Fruit fly (Drosophila melanogaster): Measurements from ENCODE around the gene CG13847.
A peak's percentile ranks its signal among the peaks of the same experiment; 100 is the strongest.

Gene CG13847

dm6 chr3R:22397068-22397700, 38.8 kb downstream of the CG13847 start (continued):
- TF ChIP-seq Hr78 (GFP tag; optimal IDR thresholded peaks at IDR 0.05), result no peak
- TF ChIP-seq CG4360 (GFP tag; IDR thresholded peaks at IDR 0.05), result 0 out of 2 replicates have a peak, but pooled peaks have one; percentile 16
- TF ChIP-seq CG2199 (GFP tag; IDR thresholded peaks at IDR 0.05), result no peak
- TF ChIP-seq pita (GFP tag; optimal IDR thresholded peaks at IDR 0.05), result no peak
- no peak for TF ChIP-seq lmd (GFP tag; IDR thresholded peaks at IDR 0.05)
- TF ChIP-seq tna (GFP tag; IDR thresholded peaks at IDR 0.05; ENCODE audit: partially characterized antibody), result peak; percentile 81
- TF ChIP-seq HmgZ (tag; optimal IDR thresholded peaks at IDR 0.05), result peak; percentile 37
- TF ChIP-seq CG13287 (GFP tag; IDR thresholded peaks at IDR 0.05; ENCODE audit: partially characterized antibody), result peak; percentile 54; the same call in 1 of the 2 replicates
- TF ChIP-seq BEAF-32 (GFP tag; optimal IDR thresholded peaks at IDR 0.05), result no peak
- TF ChIP-seq wdn (GFP tag; IDR thresholded peaks at IDR 0.05), result no peak
- TF ChIP-seq disco-r (GFP tag; optimal IDR thresholded peaks at IDR 0.05), result no peak
- no peak for TF ChIP-seq pan (optimal IDR thresholded peaks at IDR 0.05)
- TF ChIP-seq pan (GFP tag; optimal IDR thresholded peaks at IDR 0.05 in 1 of 2, IDR thresholded peaks at IDR 0.05 in 1 of 2), result peak in 1 of 2 experiments; percentile 12
- peak; percentile 88 for TF ChIP-seq CG14860 (GFP tag; IDR thresholded peaks at IDR 0.05; ENCODE audit: partially characterized antibody)
- TF ChIP-seq Med (GFP tag), result peak; percentile 63
- TF ChIP-seq CG15601 (tag; optimal IDR thresholded peaks at IDR 0.05), result no peak
- peak; percentile 80 for TF ChIP-seq CG16813 (GFP tag; IDR thresholded peaks at IDR 0.05; ENCODE audit: partially characterized antibody)
- TF ChIP-seq vnd (GFP tag; IDR thresholded peaks at IDR 0.05; ENCODE audit: partially characterized antibody), result peak; percentile 63; the same call in 2 of the 3 replicates
- peak; percentile 22 for TF ChIP-seq CG12391 (tag; optimal IDR thresholded peaks at IDR 0.05)
- TF ChIP-seq Bgb (GFP tag; IDR thresholded peaks at IDR 0.05; ENCODE audit: partially characterized antibody), result peak; percentile 87
- TF ChIP-seq crp (GFP tag; optimal IDR thresholded peaks at IDR 0.05), result no peak
- TF ChIP-seq CTCF (GFP tag; optimal IDR thresholded peaks at IDR 0.05), result peak; percentile 55
- no peak for TF ChIP-seq CG14014 (GFP tag; IDR thresholded peaks at IDR 0.05)
- 0 out of 3 replicates have a peak, but pooled peaks have one; percentile 19 for TF ChIP-seq Doc3 (GFP tag; IDR thresholded peaks at IDR 0.05; ENCODE audit: partially characterized antibody)
- TF ChIP-seq Atf-2 (GFP tag; optimal IDR thresholded peaks at IDR 0.05), result no peak
- peak; percentile 4 to 99 for TF ChIP-seq Eip74EF (GFP tag; optimal IDR thresholded peaks at IDR 0.05)
- peak; percentile 44; the same call in 1 of the 2 replicates for TF ChIP-seq unc-4 (GFP tag; IDR thresholded peaks at IDR 0.05; ENCODE audit: partially characterized antibody)
- TF ChIP-seq CG10979 (tag; optimal IDR thresholded peaks at IDR 0.05), result no peak
- TF ChIP-seq hb (GFP tag; IDR thresholded peaks at IDR 0.05; ENCODE audit: partially characterized antibody), result peak; percentile 84
- no peak for TF ChIP-seq CHES-1-like (GFP tag; optimal IDR thresholded peaks at IDR 0.05)
- peak; percentile 44; the same call in 1 of the 2 replicates for TF ChIP-seq inv (GFP tag; IDR thresholded peaks at IDR 0.05; ENCODE audit: partially characterized antibody)
- TF ChIP-seq jigr1 (GFP tag; IDR thresholded peaks at IDR 0.05), result no peak
- TF ChIP-seq dm (GFP tag; optimal IDR thresholded peaks at IDR 0.05), result no peak
- peak; percentile 67 for TF ChIP-seq knrl (GFP tag; IDR thresholded peaks at IDR 0.05; ENCODE audit: partially characterized antibody)
- no peak for TF ChIP-seq insv (GFP tag; optimal IDR thresholded peaks at IDR 0.05)
- TF ChIP-seq CG34376 (GFP tag; optimal IDR thresholded peaks at IDR 0.05), result peak; percentile 23
- no peak for TF ChIP-seq CG17359 (tag; optimal IDR thresholded peaks at IDR 0.05)
- peak; percentile 22 for TF ChIP-seq nmo (GFP tag; optimal IDR thresholded peaks at IDR 0.05)
- no peak for TF ChIP-seq CG17912 (GFP tag; optimal IDR thresholded peaks at IDR 0.05)
- TF ChIP-seq CG9797 (GFP tag; optimal IDR thresholded peaks at IDR 0.05), result no peak
- TF ChIP-seq gce (GFP tag; IDR thresholded peaks at IDR 0.05), result no peak
- TF ChIP-seq Scr (GFP tag; IDR thresholded peaks at IDR 0.05; ENCODE audit: partially characterized antibody), result peak; percentile 68
- TF ChIP-seq ftz-f1 (GFP tag; optimal IDR thresholded peaks at IDR 0.05), result peak; percentile 84
- peak; percentile 77 for TF ChIP-seq amos (GFP tag; IDR thresholded peaks at IDR 0.05; ENCODE audit: partially characterized antibody)
- peak; percentile 92 for TF ChIP-seq Opbp (GFP tag; IDR thresholded peaks at IDR 0.05; ENCODE audit: partially characterized antibody)
- TF ChIP-seq CG33557 (GFP tag; optimal IDR thresholded peaks at IDR 0.05), result peak; percentile 1
- no peak for TF ChIP-seq sima (GFP tag; optimal IDR thresholded peaks at IDR 0.05)

Measured in whole organism, embryonic.